Worm (Caenorhabditis elegans) whole organism, early embryonic: ENCODE measurements around the gene dhs-11.

Source experiments
- aly-1 ChIP-seq: sonication (generic microtip); optimal IDR thresholded peaks from 2 replicates; lab custom pipeline; 2016; ENCODE audit warnings: missing genetic modification characterization, missing compliant biosample characterization
- ceh-36 ChIP-seq: sonication (generic microtip); optimal IDR thresholded peaks from 2 replicates; lab custom pipeline; 2016; ENCODE audit warnings: missing genetic modification characterization, inconsistent platforms, missing compliant biosample characterization
- sea-1 ChIP-seq: fragments of 200-800 bp; sonication (Bioruptor generic); conservative IDR thresholded peaks from 2 replicates; pipeline ENCODE4 v1.3.6; 2022; ENCODE audit warnings: missing genetic modification characterization, missing compliant biosample characterization

ce11 chrIII:10600894-10601293 lies 41.8 kb downstream of the dhs-11 start:
- peak; percentile 59 for TF ChIP-seq ceh-36
- TF ChIP-seq sea-1 = no peak
- no peak for TF ChIP-seq aly-1 (tag; lab: Kevin White, UChicago)
